Worm (Caenorhabditis elegans) whole organism, L4 larva: ENCODE data around the gene pha-1.

Experiments
- D1046.2 ChIP-seq: fragments of 200-800 bp; sonication (Bioruptor generic); IDR thresholded peaks from 2 replicates; pipeline ENCODE4 v1.3.6; 2022; ENCODE audit warnings: missing genetic modification characterization, missing compliant biosample characterization
- F26F4.8 ChIP-seq: fragments of 200-800 bp; sonication (Bioruptor generic); conservative IDR thresholded peaks from 2 replicates; pipeline ENCODE4 v1.3.6; 2022; ENCODE audit warnings: missing genetic modification characterization, missing compliant biosample characterization
- F49E8.2 ChIP-seq: sonication (generic microtip); optimal IDR thresholded peaks from 2 replicates; lab custom pipeline; 2016; ENCODE audit warnings: missing compliant biosample characterization, mild to moderate bottlenecking, missing genetic modification characterization, borderline replicate concordance
- T20F7.1 ChIP-seq: fragments of 200-800 bp; sonication (Bioruptor generic); optimal IDR thresholded peaks from 2 replicates; lab custom pipeline; 2018; ENCODE audit warnings: mild to moderate bottlenecking, missing genetic modification characterization, missing compliant biosample characterization
- T26A8.4 ChIP-seq: fragments of 200-800 bp; sonication (Bioruptor generic); IDR thresholded peaks from 2 replicates; pipeline ENCODE4 v1.3.6; 2022; ENCODE audit warnings: missing genetic modification characterization, missing compliant biosample characterization
- Y105C5A.15 ChIP-seq: fragments of 200-800 bp; sonication (Bioruptor generic); IDR thresholded peaks from 2 replicates; pipeline ENCODE4 v1.3.6; 2022; ENCODE audit warnings: missing genetic modification characterization, missing compliant biosample characterization
- attf-4 ChIP-seq: sonication (generic microtip); optimal IDR thresholded peaks from 3 replicates; lab custom pipeline; 2017; ENCODE audit warnings: missing biosample characterization, missing genetic modification characterization
- ceh-20 ChIP-seq: fragments of 200-800 bp; sonication (Bioruptor generic); IDR thresholded peaks from 2 replicates; pipeline ENCODE4 v1.3.6; 2022; ENCODE audit warnings: missing genetic modification reagents, missing genetic modification characterization, missing compliant biosample characterization
- ceh-28 ChIP-seq: fragments of 150-350 bp; optimal IDR thresholded peaks from 2 replicates; lab custom pipeline; 2014; ENCODE audit warnings: missing biosample characterization, missing genetic modification reagents, missing genetic modification characterization
- ceh-44 ChIP-seq: fragments of 200-800 bp; sonication (Bioruptor generic); IDR thresholded peaks from 2 replicates; pipeline ENCODE4 v1.3.6; 2022; ENCODE audit warnings: missing genetic modification reagents, missing genetic modification characterization, missing compliant biosample characterization
- ceh-62 ChIP-seq: sonication (generic microtip); optimal IDR thresholded peaks from 2 replicates; lab custom pipeline; 2017; ENCODE audit warnings: missing biosample characterization, missing genetic modification characterization
- cey-2 ChIP-seq: sonication (generic microtip); optimal IDR thresholded peaks from 3 replicates; lab custom pipeline; 2017; ENCODE audit warnings: missing genetic modification characterization, mild to moderate bottlenecking, missing compliant biosample characterization, antibody characterized with exemption, borderline replicate concordance; ENCODE audit not compliant: insufficient read depth
- ctbp-1 ChIP-seq: fragments of 200-800 bp; sonication (Bioruptor generic); IDR thresholded peaks from 2 replicates; pipeline ENCODE4 v1.3.6; 2022; ENCODE audit warnings: missing genetic modification reagents, missing genetic modification characterization, missing compliant biosample characterization
- daf-12 ChIP-seq: fragments of 150-350 bp; optimal IDR thresholded peaks from 2 replicates; lab custom pipeline; 2014; ENCODE audit warnings: missing biosample characterization, missing genetic modification reagents, missing genetic modification characterization
- daf-16 ChIP-seq, 3 experiments: sonication (generic microtip); optimal IDR thresholded peaks; 2 replicates each; lab custom pipeline; 2016 to 2017; ENCODE audit warnings: missing genetic modification characterization in 3 of 3, missing genetic modification reagents in 3 of 3, mild to moderate bottlenecking in 2 of 3, missing compliant biosample characterization in 2 of 3, missing biosample characterization in 1 of 3, moderate library complexity in 1 of 3
- daf-19 ChIP-seq: fragments of 200-800 bp; sonication (Bioruptor generic); conservative IDR thresholded peaks from 2 replicates; pipeline ENCODE4 v1.3.6; 2022; ENCODE audit warnings: missing genetic modification characterization, missing compliant biosample characterization
- dmd-9 ChIP-seq: fragments of 200-800 bp; sonication (Bioruptor generic); IDR thresholded peaks from 2 replicates; pipeline ENCODE4 v1.3.6; 2022; ENCODE audit warnings: missing genetic modification reagents, missing genetic modification characterization, missing compliant biosample characterization
- dpl-1 ChIP-seq: fragments of 150-350 bp; optimal IDR thresholded peaks from 2 replicates; lab custom pipeline; 2014; ENCODE audit warnings: missing biosample characterization, missing genetic modification reagents, missing genetic modification characterization
- egl-27 ChIP-seq: sonication (generic microtip); optimal IDR thresholded peaks from 3 replicates; lab custom pipeline; 2017; ENCODE audit warnings: missing biosample characterization, missing genetic modification reagents, missing genetic modification characterization
- fkh-10 ChIP-seq: fragments of 150-350 bp; optimal IDR thresholded peaks from 2 replicates; lab custom pipeline; 2014; ENCODE audit warnings: missing biosample characterization, missing genetic modification reagents, missing genetic modification characterization
- hlh-11 ChIP-seq: fragments of 200-800 bp; sonication (Bioruptor generic); optimal IDR thresholded peaks from 2 replicates; lab custom pipeline; 2018; ENCODE audit warnings: mild to moderate bottlenecking, missing genetic modification characterization, missing compliant biosample characterization
- lin-13 ChIP-seq: fragments of 150-350 bp; optimal IDR thresholded peaks from 2 replicates; lab custom pipeline; 2014; ENCODE audit warnings: missing biosample characterization, missing genetic modification reagents, missing genetic modification characterization
- lin-15B ChIP-seq: fragments of 150-350 bp; sonication (generic microtip); optimal IDR thresholded peaks from 3 replicates; lab custom pipeline; 2014; ENCODE audit warnings: missing biosample characterization, missing genetic modification characterization
- lin-38 ChIP-seq: fragments of 200-800 bp; sonication (Bioruptor generic); IDR thresholded peaks from 2 replicates; pipeline ENCODE4 v1.3.6; 2022; ENCODE audit warnings: missing genetic modification reagents, missing genetic modification characterization, missing compliant biosample characterization
- lin-39 ChIP-seq: fragments of 150-350 bp; optimal IDR thresholded peaks from 2 replicates; lab custom pipeline; 2014; ENCODE audit warnings: missing biosample characterization, missing genetic modification reagents, missing genetic modification characterization
- lir-3 ChIP-seq: sonication (generic microtip); optimal IDR thresholded peaks from 2 replicates; lab custom pipeline; 2016; ENCODE audit warnings: mild to moderate bottlenecking, missing genetic modification characterization, missing compliant biosample characterization
- lsy-2 ChIP-seq, 2 experiments: fragments of 150-350 bp in 1 of 2; sonication (generic microtip) in 1 of 2; optimal IDR thresholded peaks; 2 replicates each; lab custom pipeline; 2014 to 2017; ENCODE audit warnings: missing biosample characterization in 2 of 2, missing genetic modification characterization in 2 of 2
- madf-5 ChIP-seq, 2 experiments: fragments of 200-800 bp; sonication (Bioruptor generic); IDR thresholded peaks; 2 replicates each; pipeline ENCODE4 v1.3.6; 2022; ENCODE audit warnings: missing compliant biosample characterization in 2 of 2, missing genetic modification characterization in 2 of 2
- mdt-29 ChIP-seq: fragments of 200-800 bp; sonication (Bioruptor generic); IDR thresholded peaks from 2 replicates; pipeline ENCODE4 v1.3.6; 2022; ENCODE audit warnings: missing genetic modification reagents, missing genetic modification characterization, missing compliant biosample characterization
- mxl-3 ChIP-seq: fragments of 200-800 bp; sonication (Bioruptor generic); optimal IDR thresholded peaks from 2 replicates; lab custom pipeline; 2018; ENCODE audit warnings: mild to moderate bottlenecking, missing genetic modification characterization, missing compliant biosample characterization
- nhr-10 ChIP-seq: fragments of 150-350 bp; optimal IDR thresholded peaks from 2 replicates; lab custom pipeline; 2014; ENCODE audit warnings: missing biosample characterization, missing genetic modification characterization
- nhr-11 ChIP-seq: fragments of 150-350 bp; optimal IDR thresholded peaks from 2 replicates; lab custom pipeline; 2014; ENCODE audit warnings: missing biosample characterization, missing genetic modification characterization
- nhr-28 ChIP-seq: fragments of 150-350 bp; optimal IDR thresholded peaks from 2 replicates; lab custom pipeline; 2014; ENCODE audit warnings: missing biosample characterization, missing genetic modification characterization
- nhr-41 ChIP-seq: fragments of 200-800 bp; sonication (Bioruptor generic); IDR thresholded peaks from 2 replicates; pipeline ENCODE4 v1.3.6; 2022; ENCODE audit warnings: missing genetic modification reagents, missing genetic modification characterization, missing compliant biosample characterization
- nhr-48 ChIP-seq: sonication (generic microtip); optimal IDR thresholded peaks from 2 replicates; lab custom pipeline; 2016; ENCODE audit warnings: mild to moderate bottlenecking, missing genetic modification characterization, missing compliant biosample characterization
- pha-4 ChIP-seq, 2 experiments: fragments of 150-350 bp in 1 of 2; fragments of 200-800 bp in 1 of 2; sonication (Bioruptor generic) in 1 of 2; IDR thresholded peaks in 1 of 2; optimal IDR thresholded peaks in 1 of 2; 2 replicates each; pipeline versions ENCODE4 v1.3.6 to Lab custom; 2014 to 2022; ENCODE audit warnings: missing genetic modification characterization in 2 of 2, missing genetic modification reagents in 2 of 2, missing biosample characterization in 1 of 2, missing compliant biosample characterization in 1 of 2
- rbr-2 ChIP-seq: sonication (generic microtip); optimal IDR thresholded peaks from 2 replicates; lab custom pipeline; 2016; ENCODE audit warnings: missing genotype, missing genetic modification characterization, missing compliant biosample characterization
- sdz-12 ChIP-seq: fragments of 200-800 bp; sonication (Bioruptor generic); optimal IDR thresholded peaks from 2 replicates; lab custom pipeline; 2018; ENCODE audit warnings: mild to moderate bottlenecking, missing genetic modification characterization, missing compliant biosample characterization
- set-16 ChIP-seq: fragments of 200-800 bp; sonication (Bioruptor generic); IDR thresholded peaks from 2 replicates; pipeline ENCODE4 v1.3.6; 2022; ENCODE audit warnings: missing genetic modification reagents, missing genetic modification characterization, missing compliant biosample characterization
- skn-1 ChIP-seq: fragments of 150-350 bp; optimal IDR thresholded peaks from 2 replicates; lab custom pipeline; 2014; ENCODE audit warnings: missing biosample characterization, missing genetic modification characterization
- snpc-1.2 ChIP-seq: fragments of 200-800 bp; sonication (Bioruptor generic); IDR thresholded peaks from 2 replicates; pipeline ENCODE4 v1.3.6; 2022; ENCODE audit warnings: missing genetic modification reagents, missing genetic modification characterization, missing compliant biosample characterization
- snpc-4 ChIP-seq: fragments of 150-350 bp; optimal IDR thresholded peaks from 2 replicates; lab custom pipeline; 2014; ENCODE audit warnings: missing biosample characterization, missing genetic modification characterization
- spr-1 ChIP-seq: sonication (generic microtip); optimal IDR thresholded peaks from 2 replicates; lab custom pipeline; 2016; ENCODE audit warnings: mild to moderate bottlenecking, missing genetic modification characterization, missing compliant biosample characterization
- spr-3 ChIP-seq: fragments of 200-800 bp; sonication (Bioruptor generic); optimal IDR thresholded peaks from 2 replicates; lab custom pipeline; 2018; ENCODE audit warnings: mild to moderate bottlenecking, missing genetic modification characterization, missing compliant biosample characterization
- tra-1 ChIP-seq: fragments of 200-800 bp; sonication (Bioruptor generic); IDR thresholded peaks from 2 replicates; pipeline ENCODE4 v1.3.6; 2022; ENCODE audit warnings: missing genetic modification reagents, missing genetic modification characterization, missing compliant biosample characterization
- unc-130 ChIP-seq: sonication (generic microtip); optimal IDR thresholded peaks from 2 replicates; lab custom pipeline; 2016; ENCODE audit warnings: missing genetic modification reagents, missing genetic modification characterization, missing compliant biosample characterization
- vab-7 ChIP-seq: fragments of 200-800 bp; sonication (Bioruptor generic); IDR thresholded peaks from 2 replicates; pipeline ENCODE4 v1.3.6; 2022; ENCODE audit warnings: missing genetic modification reagents, missing genetic modification characterization, missing compliant biosample characterization
- zfp-2 ChIP-seq: sonication (generic microtip); optimal IDR thresholded peaks from 2 replicates; lab custom pipeline; 2016; ENCODE audit warnings: mild to moderate bottlenecking, missing genetic modification characterization, missing compliant biosample characterization
- zip-2 ChIP-seq: fragments of 150-350 bp; optimal IDR thresholded peaks from 2 replicates; lab custom pipeline; 2014; ENCODE audit warnings: missing biosample characterization, missing genetic modification characterization

pha-1 gene

ce11 chrIII:11141791-11142490, 10.4 kb downstream of the pha-1 start, which contains the start of the genes Y47D3A.1 and pola-1 (continued):
- TF ChIP-seq nhr-28 (tag; lab: Kevin White, UChicago) (peak; percentile 68), T20F7.1 (GFP tag; lab: Kevin White, UChicago) (no peak), ceh-28 (tag; lab: Kevin White, UChicago) (no peak), sdz-12 (GFP tag; lab: Kevin White, UChicago) (no peak), ceh-20 (no peak), snpc-4 (tag; lab: Kevin White, UChicago) (no peak), F49E8.2 (no peak), snpc-1.2 (GFP tag; lab: Robert Waterston, UW) (no peak), lin-39 (tag; lab: Kevin White, UChicago) (no peak), mxl-3 (GFP tag; lab: Kevin White, UChicago) (peak; percentile 51), dpl-1 (GFP tag; lab: Kevin White, UChicago) (peak; percentile 92), lin-15B (tag; lab: Kevin White, UChicago) (no peak), spr-3 (GFP tag; lab: Kevin White, UChicago) (no peak), D1046.2 (GFP tag; lab: Robert Waterston, UW) (0 out of 2 replicates have a peak, but pooled peaks have one; percentile 8), egl-27 (no peak), zip-2 (no peak), nhr-41 (GFP tag; lab: Robert Waterston, UW) (no peak), mdt-29 (GFP tag; lab: Robert Waterston, UW) (no peak), cey-2 (tag; lab: Kevin White, UChicago) (no peak), daf-19 (no peak), madf-5 (GFP tag; IDR thresholded peaks at IDR 0.05; lab: Robert Waterston, UW) (no peak), unc-130 (GFP tag; lab: Kevin White, UChicago) (peak; percentile 89), daf-16 (GFP tag; optimal IDR thresholded peaks at IDR 0.05; lab: Kevin White, UChicago) (no peak), daf-16 (tag; optimal IDR thresholded peaks at IDR 0.05; lab: Kevin White, UChicago) (peak; percentile 59), daf-12 (no peak), lsy-2 (tag; optimal IDR thresholded peaks at IDR 0.05; lab: Kevin White, UChicago) (peak in 1 of 2 experiments; percentile 90), set-16 (GFP tag; lab: Robert Waterston, UW) (no peak), ceh-44 (GFP tag; lab: Robert Waterston, UW) (0 out of 2 replicates have a peak, but pooled peaks have one; percentile 66), tra-1 (GFP tag; lab: Robert Waterston, UW) (no peak), pha-4 (GFP tag; IDR thresholded peaks at IDR 0.05; lab: Robert Waterston, UW) (peak; percentile 38; the same call in 1 of the 2 replicates), pha-4 (tag; optimal IDR thresholded peaks at IDR 0.05; lab: Kevin White, UChicago) (peak; percentile 57), ctbp-1 (no peak), lin-38 (peak; percentile 97), vab-7 (peak; percentile 65), lin-13 (GFP tag; lab: Kevin White, UChicago) (peak; percentile 82), T26A8.4 (GFP tag; lab: Robert Waterston, UW) (no peak), fkh-10 (GFP tag; lab: Kevin White, UChicago) (peak; percentile 34), nhr-48 (tag; lab: Kevin White, UChicago) (no peak), skn-1 (tag; lab: Kevin White, UChicago) (no peak), nhr-11 (peak; percentile 69), rbr-2 (tag; lab: Kevin White, UChicago) (peak; percentile 66), dmd-9 (GFP tag; lab: Robert Waterston, UW) (no peak), attf-4 (no peak), spr-1 (tag; lab: Kevin White, UChicago) (no peak), ceh-62 (no peak), hlh-11 (peak; percentile 54), Y105C5A.15 (GFP tag; lab: Robert Waterston, UW) (no peak), F26F4.8 (no peak), zfp-2 (tag; lab: Kevin White, UChicago) (no peak), nhr-10 (tag; lab: Kevin White, UChicago) (no peak), lir-3 (tag; lab: Kevin White, UChicago) (no peak)
